Worm (Caenorhabditis elegans) whole organism, mixed stage, embryonic: ENCODE data around the gene AH9.1.
A peak's percentile ranks its signal among the peaks of the same experiment; 100 is the strongest.

ENCODE experiments used
- M03D4.4 ChIP-seq: sonication (generic microtip); optimal IDR thresholded peaks from 2 replicates; lab custom pipeline; 2017; ENCODE audit warnings: mild to moderate bottlenecking, missing genetic modification characterization, missing compliant biosample characterization
- blmp-1 ChIP-seq: fragments of 150-350 bp; optimal IDR thresholded peaks from 2 replicates; lab custom pipeline; 2014; ENCODE audit warnings: missing biosample characterization, missing genetic modification characterization
- ceh-39 ChIP-seq: fragments of 150-350 bp; optimal IDR thresholded peaks from 2 replicates; lab custom pipeline; 2014; ENCODE audit warnings: missing biosample characterization, missing genetic modification characterization
- ceh-43 ChIP-seq: fragments of 200-800 bp; sonication (Bioruptor generic); optimal IDR thresholded peaks from 2 replicates; lab custom pipeline; 2018; ENCODE audit warnings: mild to moderate bottlenecking, missing genetic modification characterization, moderate library complexity, missing compliant biosample characterization
- ceh-83 ChIP-seq: fragments of 200-800 bp; sonication (Bioruptor generic); optimal IDR thresholded peaks from 2 replicates; lab custom pipeline; 2018; ENCODE audit warnings: mild to moderate bottlenecking, missing genetic modification characterization, missing compliant biosample characterization
- ces-1 ChIP-seq: fragments of 150-350 bp; optimal IDR thresholded peaks from 2 replicates; lab custom pipeline; 2014; ENCODE audit warnings: missing biosample characterization, missing genetic modification reagents, missing genetic modification characterization
- drap-1 ChIP-seq: fragments of 200-800 bp; sonication (Bioruptor generic); optimal IDR thresholded peaks from 3 replicates; lab custom pipeline; 2018; ENCODE audit warnings: mild to moderate bottlenecking, missing genetic modification characterization, missing compliant biosample characterization
- elt-3 ChIP-seq: fragments of 150-350 bp; optimal IDR thresholded peaks from 2 replicates; lab custom pipeline; 2014; ENCODE audit warnings: missing biosample characterization, missing genetic modification characterization
- flh-1 ChIP-seq: fragments of 200-800 bp; sonication (Bioruptor generic); optimal IDR thresholded peaks from 2 replicates; lab custom pipeline; 2018; ENCODE audit warnings: mild to moderate bottlenecking, missing genetic modification characterization, moderate library complexity, missing compliant biosample characterization
- ham-2 ChIP-seq: fragments of 200-800 bp; sonication (Bioruptor generic); optimal IDR thresholded peaks from 2 replicates; lab custom pipeline; 2018; ENCODE audit warnings: mild to moderate bottlenecking, missing genetic modification characterization, missing compliant biosample characterization
- hlh-1 ChIP-seq: fragments of 150-350 bp; optimal IDR thresholded peaks from 2 replicates; lab custom pipeline; 2014; ENCODE audit warnings: missing biosample characterization, missing genetic modification reagents, missing genetic modification characterization
- lin-13 ChIP-seq: fragments of 150-350 bp; optimal IDR thresholded peaks from 2 replicates; lab custom pipeline; 2014; ENCODE audit warnings: missing biosample characterization, missing genetic modification characterization
- lin-32 ChIP-seq: fragments of 200-800 bp; sonication (Bioruptor generic); optimal IDR thresholded peaks from 2 replicates; lab custom pipeline; 2018; ENCODE audit warnings: mild to moderate bottlenecking, missing genetic modification characterization, missing compliant biosample characterization
- lsy-2 ChIP-seq: fragments of 150-350 bp; optimal IDR thresholded peaks from 2 replicates; lab custom pipeline; 2014; ENCODE audit warnings: missing biosample characterization, missing genetic modification characterization
- mab-5 ChIP-seq: fragments of 150-350 bp; optimal IDR thresholded peaks from 2 replicates; lab custom pipeline; 2014; ENCODE audit warnings: missing biosample characterization, missing genetic modification characterization
- mep-1 ChIP-seq: fragments of 150-350 bp; optimal IDR thresholded peaks from 2 replicates; lab custom pipeline; 2017; ENCODE audit warnings: missing biosample characterization, missing genetic modification reagents, missing genetic modification characterization, inconsistent platforms
- mls-2 ChIP-seq: sonication (generic microtip); optimal IDR thresholded peaks from 2 replicates; lab custom pipeline; 2016; ENCODE audit warnings: mild to moderate bottlenecking, missing genetic modification characterization, moderate library complexity, missing compliant biosample characterization
- nhr-2 ChIP-seq: fragments of 150-350 bp; optimal IDR thresholded peaks from 2 replicates; lab custom pipeline; 2014; ENCODE audit warnings: missing biosample characterization, missing genetic modification characterization
- nhr-237 ChIP-seq: fragments of 150-350 bp; optimal IDR thresholded peaks from 2 replicates; lab custom pipeline; 2014; ENCODE audit warnings: missing biosample characterization, missing genetic modification characterization
- nhr-28 ChIP-seq: fragments of 150-350 bp; optimal IDR thresholded peaks from 2 replicates; lab custom pipeline; 2014; ENCODE audit warnings: missing biosample characterization, missing genetic modification characterization
- nhr-76 ChIP-seq: sonication (generic microtip); optimal IDR thresholded peaks from 2 replicates; lab custom pipeline; 2017; ENCODE audit warnings: missing biosample characterization, missing genetic modification characterization
- pha-4 ChIP-seq: fragments of 150-350 bp; optimal IDR thresholded peaks from 2 replicates; lab custom pipeline; 2018; ENCODE audit warnings: missing biosample characterization, missing genetic modification reagents, missing genetic modification characterization
- sem-2 ChIP-seq: fragments of 200-800 bp; sonication (Bioruptor generic); optimal IDR thresholded peaks from 2 replicates; lab custom pipeline; 2018; ENCODE audit warnings: mild to moderate bottlenecking, missing genetic modification characterization, missing compliant biosample characterization
- snpc-4 ChIP-seq: fragments of 150-350 bp; optimal IDR thresholded peaks from 2 replicates; lab custom pipeline; 2014; ENCODE audit warnings: missing biosample characterization, missing genetic modification characterization
- sptf-1 ChIP-seq: sonication (generic microtip); optimal IDR thresholded peaks from 2 replicates; lab custom pipeline; 2017; ENCODE audit warnings: mild to moderate bottlenecking, missing genetic modification characterization, moderate library complexity, missing compliant biosample characterization
- tbx-8 ChIP-seq: fragments of 200-800 bp; sonication (Bioruptor generic); optimal IDR thresholded peaks from 2 replicates; lab custom pipeline; 2018; ENCODE audit warnings: mild to moderate bottlenecking, missing genetic modification characterization, moderate library complexity, missing compliant biosample characterization
- unc-120 ChIP-seq: sonication (generic microtip); optimal IDR thresholded peaks from 2 replicates; lab custom pipeline; 2017; ENCODE audit warnings: missing genetic modification characterization, missing compliant biosample characterization; ENCODE audit not compliant: poor library complexity, severe bottlenecking
- unc-62 ChIP-seq: fragments of 150-350 bp; optimal IDR thresholded peaks from 2 replicates; lab custom pipeline; 2014; ENCODE audit warnings: missing biosample characterization, missing genetic modification reagents, missing genetic modification characterization
- zip-8 ChIP-seq: fragments of 150-350 bp; optimal IDR thresholded peaks from 2 replicates; lab custom pipeline; 2014; ENCODE audit warnings: missing biosample characterization, missing genetic modification characterization
- ztf-11 ChIP-seq: fragments of 150-350 bp; optimal IDR thresholded peaks from 2 replicates; lab custom pipeline; 2014; ENCODE audit warnings: missing biosample characterization, missing genetic modification characterization

The AH9.1 gene

ce11 chrX:2216242-2216641, 30.6 kb downstream of the AH9.1 start:
- TF ChIP-seq blmp-1 (no peak), flh-1 (GFP tag; lab: Kevin White, UChicago) (no peak), ceh-43 (GFP tag; lab: Kevin White, UChicago) (no peak), lin-32 (no peak), unc-62 (GFP tag; lab: Kevin White, UChicago) (no peak), mls-2 (tag; lab: Kevin White, UChicago) (no peak), ceh-83 (no peak), ceh-39 (tag; lab: Kevin White, UChicago) (no peak), tbx-8 (GFP tag; lab: Kevin White, UChicago) (no peak)

ce11 chrX:2215108-2215507, 31.7 kb downstream of the AH9.1 start:
- no peak for TF ChIP-seq mls-2 (tag; lab: Kevin White, UChicago)

- TF ChIP-seq ceh-43 (GFP tag; lab: Kevin White, UChicago): no peak
- TF ChIP-seq lsy-2 (tag; lab: Kevin White, UChicago): no peak
- no peak for TF ChIP-seq lin-13 (tag; lab: Kevin White, UChicago)
- no peak for TF ChIP-seq pha-4 (tag; lab: Kevin White, UChicago)
- TF ChIP-seq nhr-237 (tag; lab: Kevin White, UChicago): no peak
- no peak for TF ChIP-seq ces-1
- no peak for TF ChIP-seq sem-2 (GFP tag; lab: Kevin White, UChicago)
- no peak for TF ChIP-seq nhr-76 (tag; lab: Kevin White, UChicago)
- TF ChIP-seq mep-1 (tag; lab: Kevin White, UChicago): no peak
- TF ChIP-seq lin-32: no peak
- TF ChIP-seq tbx-8 (GFP tag; lab: Kevin White, UChicago): no peak
- no peak for TF ChIP-seq nhr-28
- TF ChIP-seq unc-120 (tag; lab: Kevin White, UChicago): no peak
- TF ChIP-seq sptf-1 (tag; lab: Kevin White, UChicago): no peak
- no peak for TF ChIP-seq ham-2 (GFP tag; lab: Kevin White, UChicago)
- no peak for TF ChIP-seq ceh-83
- no peak for TF ChIP-seq elt-3 (tag; lab: Kevin White, UChicago)
- TF ChIP-seq nhr-2 (tag; lab: Kevin White, UChicago): no peak
- TF ChIP-seq hlh-1 (tag; lab: Kevin White, UChicago): no peak
- no peak for TF ChIP-seq ztf-11 (tag; lab: Kevin White, UChicago)
These were observed 32.4 kb downstream of the AH9.1 start for ce11 chrX:2214454-2214853.

- peak; percentile 36 for TF ChIP-seq sptf-1 (tag; lab: Kevin White, UChicago)
- TF ChIP-seq drap-1: no peak
These were observed 33.1 kb downstream of the AH9.1 start for ce11 chrX:2213400-2214362.

- no peak for TF ChIP-seq snpc-4 (tag; lab: Kevin White, UChicago)
- TF ChIP-seq mab-5 (tag; lab: Kevin White, UChicago): no peak
- no peak for TF ChIP-seq hlh-1 (tag; lab: Kevin White, UChicago)
- no peak for TF ChIP-seq drap-1
- TF ChIP-seq zip-8 (tag; lab: Kevin White, UChicago): no peak
- TF ChIP-seq nhr-237 (tag; lab: Kevin White, UChicago): no peak
- TF ChIP-seq mls-2 (tag; lab: Kevin White, UChicago): no peak
- TF ChIP-seq elt-3 (tag; lab: Kevin White, UChicago): no peak
- no peak for TF ChIP-seq mep-1 (tag; lab: Kevin White, UChicago)
- TF ChIP-seq lin-13 (tag; lab: Kevin White, UChicago): no peak
- no peak for TF ChIP-seq M03D4.4 (tag; lab: Kevin White, UChicago)
- no peak for TF ChIP-seq ceh-43 (GFP tag; lab: Kevin White, UChicago)
- no peak for TF ChIP-seq unc-62 (GFP tag; lab: Kevin White, UChicago)
These were observed 34.1 kb downstream of the AH9.1 start for ce11 chrX:2212712-2213111.
